1 fruit fly cellular context compared by ENCODE assay signal in genomic region chr3L:623556-623955, dm6.
TF ChIP-seq lines count a peak whose summit lies in the region.

No protein-coding gene starts in this region.

TF ChIP-seq in whole organism, embryonic, 481 proteins besides CTCF, POLR2A, EP300 and RAD21 (continued from another document):
- TF ChIP-seq ttk (GFP tag; IDR thresholded peaks at IDR 0.05; lab: Robert Waterston, UW) (0 out of 2 replicates have a peak, but pooled peaks have one; percentile 20), CG5180 (GFP tag; optimal IDR thresholded peaks at IDR 0.05; lab: Kevin White, UChicago) (no peak), sob (GFP tag; IDR thresholded peaks at IDR 0.05; lab: Robert Waterston, UW) (no peak), Sry-δ (GFP tag; optimal IDR thresholded peaks at IDR 0.05; lab: Kevin White, UChicago) (no peak), CG4404 (GFP tag; IDR thresholded peaks at IDR 0.05; lab: Robert Waterston, UW) (peak; percentile 34; the same call in 1 of the 2 replicates), CG4424 (GFP tag; optimal IDR thresholded peaks at IDR 0.05; lab: Kevin White, UChicago) (peak; percentile 1), twi (tag; optimal IDR thresholded peaks at IDR 0.05; lab: Kevin White, UChicago) (no peak), caup (GFP tag; optimal IDR thresholded peaks at IDR 0.05; lab: Kevin White, UChicago; ENCODE audit: severe bottlenecking) (no peak), ci (GFP tag; IDR thresholded peaks at IDR 0.05; lab: Robert Waterston, UW) (peak; percentile 55; the same call in 1 of the 3 replicates), unpg (GFP tag; optimal IDR thresholded peaks at IDR 0.05; lab: Kevin White, UChicago) (peak; percentile 18), CG10959 (GFP tag; IDR thresholded peaks at IDR 0.05; lab: Robert Waterston, UW) (0 out of 2 replicates have a peak, but pooled peaks have one; percentile 15), en (GFP tag; optimal IDR thresholded peaks at IDR 0.05; lab: Kevin White, UChicago) (no peak), CG12104 (GFP tag; optimal IDR thresholded peaks at IDR 0.05; lab: Kevin White, UChicago) (no peak), Med (GFP tag; lab: Kevin White, UChicago) (peak; percentile 63), CG32772 (GFP tag; IDR thresholded peaks at IDR 0.05; lab: Robert Waterston, UW) (peak; percentile 45; the same call in 1 of the 2 replicates), fu2 (GFP tag; optimal IDR thresholded peaks at IDR 0.05; lab: Kevin White, UChicago) (no peak), cas (GFP tag; IDR thresholded peaks at IDR 0.05; lab: Robert Waterston, UW) (no peak), phol (tag; optimal IDR thresholded peaks at IDR 0.05; lab: Kevin White, UChicago) (peak; percentile 29), pho (GFP tag; optimal IDR thresholded peaks at IDR 0.05; lab: Kevin White, UChicago) (no peak), gsb (GFP tag; IDR thresholded peaks at IDR 0.05; lab: Robert Waterston, UW) (no peak), Ssrp (tag; optimal IDR thresholded peaks at IDR 0.05; lab: Kevin White, UChicago) (peak; percentile 39), CG15601 (tag; optimal IDR thresholded peaks at IDR 0.05; lab: Kevin White, UChicago) (peak; percentile 37), Sry-β (GFP tag; optimal IDR thresholded peaks at IDR 0.05; lab: Kevin White, UChicago) (no peak), CG1603 (tag; optimal IDR thresholded peaks at IDR 0.05; lab: Kevin White, UChicago) (peak; percentile 64), CG8290 (GFP tag; optimal IDR thresholded peaks at IDR 0.05; lab: Kevin White, UChicago) (no peak), CG8290 (tag; optimal IDR thresholded peaks at IDR 0.05; lab: Kevin White, UChicago) (no peak), bigmax (GFP tag; optimal IDR thresholded peaks at IDR 0.05; lab: Kevin White, UChicago) (no peak), lola (GFP tag; optimal IDR thresholded peaks at IDR 0.05; lab: Kevin White, UChicago) (peak in 1 of 3 experiments; percentile 47), Dll (GFP tag; IDR thresholded peaks at IDR 0.05; lab: Robert Waterston, UW; ENCODE audit: partially characterized antibody) (no peak), CG12219 (GFP tag; optimal IDR thresholded peaks at IDR 0.05; lab: Kevin White, UChicago) (no peak), pros (GFP tag; optimal IDR thresholded peaks at IDR 0.05; lab: Kevin White, UChicago) (no peak), HmgD (GFP tag; optimal IDR thresholded peaks at IDR 0.05; lab: Kevin White, UChicago) (no peak), CG8924 (tag; optimal IDR thresholded peaks at IDR 0.05; lab: Kevin White, UChicago) (peak; percentile 30), schlank (tag; optimal IDR thresholded peaks at IDR 0.05; lab: Kevin White, UChicago) (no peak), CG13296 (GFP tag; optimal IDR thresholded peaks at IDR 0.05; lab: Kevin White, UChicago) (no peak), CG3847 (GFP tag; IDR thresholded peaks at IDR 0.05; lab: Robert Waterston, UW) (no peak), Gug (GFP tag; IDR thresholded peaks at IDR 0.05; lab: Robert Waterston, UW) (peak; percentile 23; the same call in 2 of the 4 replicates), E2f2 (GFP tag; IDR thresholded peaks at IDR 0.05; lab: Robert Waterston, UW) (no peak), CG33213 (GFP tag; optimal IDR thresholded peaks at IDR 0.05; lab: Kevin White, UChicago) (no peak), vvl (GFP tag; IDR thresholded peaks at IDR 0.05; lab: Robert Waterston, UW) (peak; percentile 67), Hey (tag; optimal IDR thresholded peaks at IDR 0.05; lab: Kevin White, UChicago) (no peak), CG18262 (tag; optimal IDR thresholded peaks at IDR 0.05; lab: Kevin White, UChicago) (peak; percentile 71), h (optimal IDR thresholded peaks at IDR 0.05; lab: Kevin White, UChicago) (no peak), dmrt11E (tag; optimal IDR thresholded peaks at IDR 0.05; lab: Kevin White, UChicago) (peak; percentile 68), CG32767 (GFP tag; IDR thresholded peaks at IDR 0.05; lab: Robert Waterston, UW) (no peak), oc (tag; optimal IDR thresholded peaks at IDR 0.05; lab: Kevin White, UChicago) (peak; percentile 26), prd (optimal IDR thresholded peaks at IDR 0.05; lab: Kevin White, UChicago) (no peak), prd (GFP tag; IDR thresholded peaks at IDR 0.05; lab: Robert Waterston, UW) (no peak), CG9727 (GFP tag; optimal IDR thresholded peaks at IDR 0.05; lab: Kevin White, UChicago) (no peak), fd96Cb (tag; optimal IDR thresholded peaks at IDR 0.05; lab: Kevin White, UChicago) (peak; percentile 6), CG31441 (GFP tag; IDR thresholded peaks at IDR 0.05; lab: Robert Waterston, UW) (peak; percentile 17; the same call in 1 of the 2 replicates), CG10431 (GFP tag; optimal IDR thresholded peaks at IDR 0.05; lab: Kevin White, UChicago) (no peak), gt (GFP tag; IDR thresholded peaks at IDR 0.05; lab: Robert Waterston, UW) (no peak), ftz-f1 (GFP tag; optimal IDR thresholded peaks at IDR 0.05; lab: Kevin White, UChicago) (no peak), tll (GFP tag; optimal IDR thresholded peaks at IDR 0.05; lab: Kevin White, UChicago) (no peak), sr (GFP tag; IDR thresholded peaks at IDR 0.05; lab: Robert Waterston, UW) (no peak), zfh1 (GFP tag; IDR thresholded peaks at IDR 0.05; lab: Robert Waterston, UW) (peak; percentile 77), abd-A (tag; optimal IDR thresholded peaks at IDR 0.05; lab: Kevin White, UChicago) (no peak), jing (GFP tag; optimal IDR thresholded peaks at IDR 0.05; lab: Kevin White, UChicago) (peak; percentile 8), zen (tag; optimal IDR thresholded peaks at IDR 0.05; lab: Kevin White, UChicago) (no peak), cad (GFP tag; optimal IDR thresholded peaks at IDR 0.05; lab: Kevin White, UChicago) (no peak), trem (tag; optimal IDR thresholded peaks at IDR 0.05; lab: Kevin White, UChicago) (no peak), sens (GFP tag; lab: Kevin White, UChicago) (peak; percentile 92), dan (GFP tag; IDR thresholded peaks at IDR 0.05; lab: Robert Waterston, UW) (no peak), Oli (tag; optimal IDR thresholded peaks at IDR 0.05; lab: Kevin White, UChicago) (peak; percentile 22), CG12391 (tag; optimal IDR thresholded peaks at IDR 0.05; lab: Kevin White, UChicago) (peak; percentile 7), CG7839 (tag; optimal IDR thresholded peaks at IDR 0.05; lab: Kevin White, UChicago) (peak; percentile 23), row (GFP tag; IDR thresholded peaks at IDR 0.05; lab: Robert Waterston, UW) (peak; percentile 31; the same call in 2 of the 3 replicates), Vsx1 (GFP tag; optimal IDR thresholded peaks at IDR 0.05; lab: Kevin White, UChicago) (no peak), gro (GFP tag; optimal IDR thresholded peaks at IDR 0.05; lab: Kevin White, UChicago) (no peak), CG2199 (GFP tag; IDR thresholded peaks at IDR 0.05; lab: Robert Waterston, UW) (peak; percentile 61; the same call in 1 of the 3 replicates), CG14667 (GFP tag; IDR thresholded peaks at IDR 0.05; lab: Robert Waterston, UW) (peak; percentile 41; the same call in 1 of the 2 replicates), jumu (GFP tag; optimal IDR thresholded peaks at IDR 0.05; lab: Kevin White, UChicago) (no peak), Lim3 (GFP tag; IDR thresholded peaks at IDR 0.05; lab: Robert Waterston, UW) (no peak), Max (GFP tag; optimal IDR thresholded peaks at IDR 0.05; lab: Kevin White, UChicago) (no peak), NfI (GFP tag; optimal IDR thresholded peaks at IDR 0.05; lab: Kevin White, UChicago) (peak; percentile 10), croc (GFP tag; conservative IDR thresholded peaks at IDR 0.05; lab: Robert Waterston, UW) (no peak; the same call in 2 of the 3 replicates), CG7556 (GFP tag; optimal IDR thresholded peaks at IDR 0.05; lab: Kevin White, UChicago) (no peak), CG11695 (GFP tag; IDR thresholded peaks at IDR 0.05; lab: Robert Waterston, UW) (no peak), CG31224 (GFP tag; IDR thresholded peaks at IDR 0.05; lab: Robert Waterston, UW) (no peak), CG6654 (GFP tag; optimal IDR thresholded peaks at IDR 0.05; lab: Kevin White, UChicago) (no peak), pb (GFP tag; optimal IDR thresholded peaks at IDR 0.05; lab: Kevin White, UChicago) (no peak), z (GFP tag; IDR thresholded peaks at IDR 0.05; lab: Robert Waterston, UW) (no peak), eve (GFP tag; optimal IDR thresholded peaks at IDR 0.05; lab: Kevin White, UChicago) (peak in 1 of 2 experiments; percentile 60), MTF-1 (GFP tag; optimal IDR thresholded peaks at IDR 0.05; lab: Kevin White, UChicago; ENCODE audit: borderline replicate concordance) (no peak), Sox102F (GFP tag; optimal IDR thresholded peaks at IDR 0.05; lab: Kevin White, UChicago) (peak; percentile 11), Rx (GFP tag; IDR thresholded peaks at IDR 0.05; lab: Robert Waterston, UW) (0 out of 2 replicates have a peak, but pooled peaks have one; percentile 20), nerfin-2 (GFP tag; IDR thresholded peaks at IDR 0.05; lab: Robert Waterston, UW; ENCODE audit: partially characterized antibody) (no peak), dati (GFP tag; IDR thresholded peaks at IDR 0.05; lab: Robert Waterston, UW) (no peak), sima (GFP tag; optimal IDR thresholded peaks at IDR 0.05; lab: Kevin White, UChicago) (no peak), CG13624 (GFP tag; optimal IDR thresholded peaks at IDR 0.05; lab: Kevin White, UChicago) (no peak), NC2α (GFP tag; optimal IDR thresholded peaks at IDR 0.05; lab: Kevin White, UChicago) (peak; percentile 3), mam (GFP tag; optimal IDR thresholded peaks at IDR 0.05; lab: Kevin White, UChicago) (no peak), CG8388 (GFP tag; optimal IDR thresholded peaks at IDR 0.05; lab: Kevin White, UChicago) (peak; percentile 2), ATbp (GFP tag; optimal IDR thresholded peaks at IDR 0.05; lab: Kevin White, UChicago) (no peak), ems (GFP tag; optimal IDR thresholded peaks at IDR 0.05; lab: Kevin White, UChicago) (no peak), BtbVII (GFP tag; optimal IDR thresholded peaks at IDR 0.05; lab: Kevin White, UChicago) (no peak), pan (optimal IDR thresholded peaks at IDR 0.05; lab: Kevin White, UChicago) (no peak), pan (GFP tag; optimal IDR thresholded peaks at IDR 0.05 in 1 of 2, IDR thresholded peaks at IDR 0.05 in 1 of 2) (no peak), CG17328 (GFP tag; IDR thresholded peaks at IDR 0.05; lab: Robert Waterston, UW) (no peak), ken (GFP tag; IDR thresholded peaks at IDR 0.05; lab: Robert Waterston, UW) (0 out of 3 replicates have a peak, but pooled peaks have one; percentile 21), D19A (tag; optimal IDR thresholded peaks at IDR 0.05; lab: Kevin White, UChicago) (peak; percentile 92)
TF ChIP-seq in whole organism, embryonic: peak in this region for 67.
